Worm (Caenorhabditis elegans) whole organism, L4 larva: Measurements from ENCODE around the gene frl-1.

ENCODE experiments used
- T20F7.1 ChIP-seq: fragments of 200-800 bp; sonication (Bioruptor generic); optimal IDR thresholded peaks from 2 replicates; lab custom pipeline; 2018; ENCODE audit warnings: mild to moderate bottlenecking, missing genetic modification characterization, missing compliant biosample characterization
- ZK546.5 ChIP-seq, 2 experiments: sonication (generic microtip); optimal IDR thresholded peaks; 2 replicates each; lab custom pipeline; 2017; ENCODE audit warnings: missing biosample characterization in 2 of 2, missing genetic modification characterization in 2 of 2
- hlh-30 ChIP-seq: sonication (generic microtip); optimal IDR thresholded peaks from 2 replicates; lab custom pipeline; 2017; ENCODE audit warnings: antibody characterized with exemption, mild to moderate bottlenecking, missing genetic modification characterization, missing compliant biosample characterization; ENCODE audit not compliant: insufficient read depth
- nhr-11 ChIP-seq: fragments of 150-350 bp; optimal IDR thresholded peaks from 2 replicates; lab custom pipeline; 2014; ENCODE audit warnings: missing biosample characterization, missing genetic modification characterization
- nhr-6 ChIP-seq: fragments of 150-350 bp; optimal IDR thresholded peaks from 2 replicates; lab custom pipeline; 2014; ENCODE audit warnings: missing biosample characterization, missing genetic modification characterization
- pqm-1 ChIP-seq: sonication (generic microtip); optimal IDR thresholded peaks from 2 replicates; lab custom pipeline; 2017; ENCODE audit warnings: missing biosample characterization, missing genetic modification characterization
- snpc-4 ChIP-seq: fragments of 150-350 bp; optimal IDR thresholded peaks from 2 replicates; lab custom pipeline; 2014; ENCODE audit warnings: missing biosample characterization, missing genetic modification characterization

- TF ChIP-seq nhr-11 (no peak), nhr-6 (no peak), pqm-1 (no peak), ZK546.5 (tag; optimal IDR thresholded peaks at IDR 0.05; lab: Kevin White, UChicago) (no peak), hlh-30 (no peak), T20F7.1 (no peak), snpc-4 (tag; lab: Kevin White, UChicago) (no peak)
Measured at ce11 chrIII:2111376-2111775, 12.6 kb upstream of the frl-1 start.
